Fruit fly (Drosophila melanogaster): ENCODE measurements around the gene CG32756.

- TF ChIP-seq Blimp-1 (GFP tag; optimal IDR thresholded peaks at IDR 0.05): no peak
- peak; percentile 65 for TF ChIP-seq topi (GFP tag; optimal IDR thresholded peaks at IDR 0.05)
- TF ChIP-seq fd85E (GFP tag; optimal IDR thresholded peaks at IDR 0.05): no peak
- peak; percentile 59 for TF ChIP-seq CG31627 (GFP tag; optimal IDR thresholded peaks at IDR 0.05)
- TF ChIP-seq CG6808 (GFP tag; optimal IDR thresholded peaks at IDR 0.05): peak; percentile 3
- TF ChIP-seq cyc (GFP tag; optimal IDR thresholded peaks at IDR 0.05): peak; percentile 52
- peak; percentile 81 for TF ChIP-seq CG32006 (GFP tag; optimal IDR thresholded peaks at IDR 0.05)
These were observed 18.8 kb upstream of the CG32756 start for dm6 chrX:5926718-5927117.

Measured in whole organism, prepupa.